Worm (Caenorhabditis elegans) whole organism, L1 larva: Measurements from ENCODE around the gene str-106.

Experiments
- aha-1 ChIP-seq: fragments of 150-350 bp; optimal IDR thresholded peaks from 2 replicates; lab custom pipeline; 2014; ENCODE audit warnings: missing biosample characterization, missing genetic modification characterization
- blmp-1 ChIP-seq: fragments of 150-350 bp; optimal IDR thresholded peaks from 2 replicates; lab custom pipeline; 2014; ENCODE audit warnings: missing biosample characterization, missing genetic modification characterization
- ceh-82 ChIP-seq, 3 experiments: fragments of 150-350 bp in 1 of 3; sonication (generic microtip) in 2 of 3; optimal IDR thresholded peaks; 2 replicates each; lab custom pipeline; 2014 to 2017; ENCODE audit warnings: missing biosample characterization in 3 of 3, missing genetic modification characterization in 3 of 3
- ceh-88 ChIP-seq: fragments of 200-800 bp; sonication (Bioruptor generic); IDR thresholded peaks from 2 replicates; pipeline ENCODE4 v1.3.6; 2022; ENCODE audit warnings: missing genetic modification characterization, missing compliant biosample characterization
- dsc-1 ChIP-seq: sonication (generic microtip); optimal IDR thresholded peaks from 2 replicates; lab custom pipeline; 2016; ENCODE audit warnings: mild to moderate bottlenecking, missing genetic modification characterization, missing compliant biosample characterization
- egl-13 ChIP-seq: sonication (generic microtip); optimal IDR thresholded peaks from 2 replicates; lab custom pipeline; 2016; ENCODE audit warnings: missing genotype, missing genetic modification reagents, missing genetic modification characterization, missing compliant biosample characterization
- ets-5 ChIP-seq: fragments of 200-800 bp; sonication (Bioruptor generic); IDR thresholded peaks from 2 replicates; pipeline ENCODE4 v1.3.6; 2022; ENCODE audit warnings: missing genetic modification characterization, missing compliant biosample characterization
- fkh-4 ChIP-seq: sonication (generic microtip); optimal IDR thresholded peaks from 2 replicates; lab custom pipeline; 2016; ENCODE audit warnings: missing compliant biosample characterization, missing genetic modification characterization, borderline replicate concordance
- fos-1 ChIP-seq: fragments of 150-350 bp; optimal IDR thresholded peaks from 2 replicates; lab custom pipeline; 2014; ENCODE audit warnings: missing biosample characterization, missing genetic modification characterization
- hlh-17 ChIP-seq: fragments of 200-800 bp; sonication (Bioruptor generic); optimal IDR thresholded peaks from 2 replicates; lab custom pipeline; 2018; ENCODE audit warnings: missing genetic modification characterization, mild to moderate bottlenecking, missing compliant biosample characterization, moderate library complexity, borderline replicate concordance
- hlh-4 ChIP-seq: sonication (generic microtip); optimal IDR thresholded peaks from 2 replicates; lab custom pipeline; 2016; ENCODE audit warnings: mild to moderate bottlenecking, missing genetic modification characterization, missing compliant biosample characterization
- hpl-2 ChIP-seq: fragments of 150-350 bp; optimal IDR thresholded peaks from 2 replicates; lab custom pipeline; 2014; ENCODE audit warnings: missing biosample characterization, missing genetic modification reagents, missing genetic modification characterization
- irx-1 ChIP-seq: sonication (generic microtip); optimal IDR thresholded peaks from 2 replicates; lab custom pipeline; 2016; ENCODE audit warnings: missing genetic modification characterization, missing compliant biosample characterization
- jun-1 ChIP-seq: fragments of 150-350 bp; optimal IDR thresholded peaks from 2 replicates; lab custom pipeline; 2014; ENCODE audit warnings: missing biosample characterization, missing genetic modification reagents, missing genetic modification characterization
- lin-15B ChIP-seq: fragments of 150-350 bp; sonication (generic microtip); optimal IDR thresholded peaks from 3 replicates; lab custom pipeline; 2014; ENCODE audit warnings: missing biosample characterization, missing genetic modification characterization
- lin-39 ChIP-seq: fragments of 150-350 bp; optimal IDR thresholded peaks from 2 replicates; lab custom pipeline; 2014; ENCODE audit warnings: missing biosample characterization, missing genetic modification reagents, missing genetic modification characterization
- mab-9 ChIP-seq: fragments of 200-800 bp; sonication (Bioruptor generic); IDR thresholded peaks from 2 replicates; pipeline ENCODE4 v1.3.6; 2022; ENCODE audit warnings: missing genetic modification reagents, missing genetic modification characterization, missing compliant biosample characterization
- nhr-19 ChIP-seq: fragments of 200-800 bp; sonication (Bioruptor generic); conservative IDR thresholded peaks from 2 replicates; pipeline ENCODE4 v1.3.6; 2022; ENCODE audit warnings: missing genetic modification characterization, missing compliant biosample characterization
- nhr-20 ChIP-seq: sonication (generic microtip); optimal IDR thresholded peaks from 2 replicates; lab custom pipeline; 2016; ENCODE audit warnings: mild to moderate bottlenecking, missing genetic modification characterization, missing compliant biosample characterization
- nhr-237 ChIP-seq: fragments of 150-350 bp; optimal IDR thresholded peaks from 2 replicates; lab custom pipeline; 2014; ENCODE audit warnings: missing biosample characterization, missing genetic modification characterization
- nhr-76 ChIP-seq: sonication (generic microtip); optimal IDR thresholded peaks from 2 replicates; lab custom pipeline; 2017; ENCODE audit warnings: missing biosample characterization, missing genetic modification characterization
- nhr-77 ChIP-seq: fragments of 150-350 bp; optimal IDR thresholded peaks from 2 replicates; lab custom pipeline; 2014; ENCODE audit warnings: missing biosample characterization, missing genetic modification characterization
- pqm-1 ChIP-seq: sonication (generic microtip); optimal IDR thresholded peaks from 3 replicates; lab custom pipeline; 2017; ENCODE audit warnings: missing biosample characterization, missing genetic modification characterization
- snu-23 ChIP-seq: sonication (generic microtip); optimal IDR thresholded peaks from 2 replicates; lab custom pipeline; 2016; ENCODE audit warnings: missing genetic modification characterization, missing compliant biosample characterization
- sup-37 ChIP-seq: fragments of 200-800 bp; sonication (Bioruptor generic); optimal IDR thresholded peaks from 2 replicates; lab custom pipeline; 2018; ENCODE audit warnings: mild to moderate bottlenecking, missing genetic modification characterization, missing compliant biosample characterization
- tbx-2 ChIP-seq: sonication (generic microtip); optimal IDR thresholded peaks from 2 replicates; lab custom pipeline; 2016; ENCODE audit warnings: missing genetic modification characterization, missing compliant biosample characterization
- tlp-1 ChIP-seq: fragments of 150-350 bp; optimal IDR thresholded peaks from 2 replicates; lab custom pipeline; 2014; ENCODE audit warnings: missing biosample characterization, missing genetic modification characterization
- unc-30 ChIP-seq: sonication (generic microtip); optimal IDR thresholded peaks from 2 replicates; lab custom pipeline; 2017; ENCODE audit warnings: missing biosample characterization, missing genetic modification characterization
- unc-86 ChIP-seq: sonication (generic microtip); optimal IDR thresholded peaks from 2 replicates; lab custom pipeline; 2016; ENCODE audit warnings: missing genetic modification characterization, missing compliant biosample characterization
- unc-98 ChIP-seq: fragments of 200-800 bp; sonication (Bioruptor generic); IDR thresholded peaks from 2 replicates; pipeline ENCODE4 v1.3.6; 2022; ENCODE audit warnings: missing genetic modification characterization, missing compliant biosample characterization
- vab-15 ChIP-seq: sonication (generic microtip); optimal IDR thresholded peaks from 2 replicates; lab custom pipeline; 2017; ENCODE audit warnings: missing genotype, mild to moderate bottlenecking, missing genetic modification characterization, missing compliant biosample characterization
- ztf-11 ChIP-seq, 2 experiments: sonication (generic microtip); optimal IDR thresholded peaks; 2 replicates each; lab custom pipeline; 2016 to 2017; ENCODE audit warnings: missing genetic modification characterization in 2 of 2, missing biosample characterization in 1 of 2, missing compliant biosample characterization in 1 of 2
- ztf-4 ChIP-seq: fragments of 150-350 bp; optimal IDR thresholded peaks from 2 replicates; lab custom pipeline; 2014; ENCODE audit warnings: missing biosample characterization, missing genetic modification characterization

Gene str-106

DNA sequence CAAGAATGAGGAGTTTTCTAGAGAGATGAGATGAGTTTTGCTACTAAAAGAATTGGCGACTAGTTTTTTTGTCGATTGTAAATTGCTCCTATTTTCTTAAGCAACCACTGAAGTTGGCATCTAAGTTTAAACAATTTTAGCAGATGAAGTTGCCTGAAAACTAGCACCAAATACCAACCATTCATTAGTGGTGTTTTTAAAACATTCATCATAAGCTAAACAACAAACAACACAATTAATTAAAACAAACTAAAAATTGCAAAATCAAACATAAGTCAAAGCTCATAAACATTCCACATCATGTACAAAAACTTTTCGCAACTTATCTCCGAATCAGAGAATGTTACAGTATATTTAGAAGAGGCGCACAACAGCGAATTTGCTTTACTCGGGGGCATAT lies 1.7 kb downstream of the str-106 start, which contains the start of gene srz-13:
Gene srz-13 (plus strand): TSS at position 301 of the 400 bp plus-strand sequence.
- no peak for TF ChIP-seq mab-9
- TF ChIP-seq lin-15B (tag; lab: Kevin White, UChicago), result no peak
- no peak for TF ChIP-seq blmp-1 (tag; lab: Kevin White, UChicago)
- TF ChIP-seq nhr-19 (GFP tag; lab: Robert Waterston, UW), result no peak
- TF ChIP-seq unc-98 (GFP tag; lab: Robert Waterston, UW), result no peak
- no peak for TF ChIP-seq sup-37 (GFP tag; lab: Kevin White, UChicago)
- TF ChIP-seq pqm-1 (tag; lab: Kevin White, UChicago), result no peak

DNA sequence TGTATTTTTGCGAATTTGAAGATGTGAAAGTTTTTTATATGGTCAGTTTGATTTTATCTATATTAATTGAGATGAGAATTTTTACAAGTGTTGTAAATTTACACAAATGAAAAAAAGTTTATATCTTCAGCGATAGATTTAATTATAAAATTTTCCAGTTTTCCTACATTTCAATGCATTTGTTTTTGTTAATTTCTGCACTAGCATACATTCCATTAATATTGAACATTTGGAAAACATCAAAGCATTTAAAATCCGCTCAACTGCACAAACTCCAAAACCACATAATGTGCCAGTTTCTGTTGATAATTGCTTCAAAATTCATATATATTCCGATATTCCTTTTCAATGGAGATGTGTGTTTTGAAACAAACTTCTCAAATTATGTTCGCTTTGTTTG lies 2.5 kb downstream of the str-106 start, which contains the start of gene srh-277:
Gene srh-277 (plus strand): TSS at position 301 of the 400 bp plus-strand sequence.
- no peak for TF ChIP-seq hpl-2 (GFP tag; lab: Kevin White, UChicago)
- TF ChIP-seq blmp-1 (tag; lab: Kevin White, UChicago), result no peak
- TF ChIP-seq hlh-17 (GFP tag; lab: Kevin White, UChicago), result no peak
- no peak for TF ChIP-seq aha-1 (tag; lab: Kevin White, UChicago)
- TF ChIP-seq unc-98 (GFP tag; lab: Robert Waterston, UW), result no peak
- TF ChIP-seq egl-13 (tag; lab: Kevin White, UChicago), result no peak
- TF ChIP-seq fkh-4 (tag; lab: Kevin White, UChicago), result no peak
- no peak for TF ChIP-seq ceh-82 (tag; optimal IDR thresholded peaks at IDR 0.05; lab: Kevin White, UChicago)
- no peak for TF ChIP-seq ceh-88 (GFP tag; lab: Robert Waterston, UW)
- TF ChIP-seq irx-1, result no peak

ce11 chrV:16183357-16183756 lies 2.9 kb downstream of the str-106 start, which contains the start of gene srz-14:
Gene srz-14 (plus strand): TSS chrV:16183657.
- TF ChIP-seq jun-1 (tag; lab: Kevin White, UChicago) (no peak), lin-15B (tag; lab: Kevin White, UChicago) (no peak), ets-5 (GFP tag; lab: Robert Waterston, UW) (no peak)
- TF ChIP-seq, all 84 proteins: peak for 0

DNA sequence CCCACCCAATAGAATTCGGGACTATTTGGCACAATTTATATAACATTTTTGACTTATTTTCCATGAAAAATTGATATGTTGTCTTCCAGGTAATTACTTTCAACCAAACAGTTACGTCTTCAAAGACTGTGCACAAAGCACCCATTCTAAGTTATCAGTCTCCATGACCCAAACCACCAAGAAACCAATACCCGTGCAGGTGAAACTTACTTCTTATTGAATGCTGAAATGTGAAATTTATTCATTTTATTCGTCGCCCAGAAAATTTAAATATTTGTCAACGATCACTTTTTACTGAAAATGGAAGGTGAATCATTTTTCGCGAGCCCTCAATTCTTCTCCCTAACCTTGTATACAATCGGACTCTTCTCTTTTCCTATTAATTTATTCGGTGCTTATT lies 10.0 kb downstream of the str-106 start, which contains the start of gene srh-281:
Gene srh-281 (plus strand): TSS at position 301 of the 400 bp plus-strand sequence.
- TF ChIP-seq unc-86 (tag; lab: Kevin White, UChicago), result no peak
- TF ChIP-seq tbx-2, result no peak
- TF ChIP-seq nhr-237, result no peak
- TF ChIP-seq ztf-11 (tag; optimal IDR thresholded peaks at IDR 0.05; lab: Kevin White, UChicago), result no peak
- no peak for TF ChIP-seq unc-30 (tag; lab: Kevin White, UChicago)
- no peak for TF ChIP-seq ztf-4 (tag; lab: Kevin White, UChicago)
- no peak for TF ChIP-seq dsc-1 (tag; lab: Kevin White, UChicago)

DNA sequence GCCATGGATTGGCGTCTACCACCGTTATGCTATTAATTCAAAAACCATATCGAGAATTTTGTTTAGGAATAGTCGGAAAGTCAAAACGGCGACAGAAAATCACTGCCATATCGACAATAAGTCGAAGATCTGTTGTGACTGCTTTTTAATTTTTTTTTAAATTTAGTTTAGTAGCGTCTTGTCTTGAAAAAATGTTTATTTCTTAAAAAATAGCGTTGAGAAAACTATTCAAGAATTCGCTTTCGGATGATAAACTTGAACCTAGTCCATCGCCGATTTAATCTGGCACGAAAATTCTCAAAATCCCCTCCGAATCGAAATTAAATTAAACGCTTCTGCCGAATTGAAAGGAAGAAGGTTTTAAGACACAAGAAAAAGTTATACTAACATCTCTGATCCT lies 11.7 kb downstream of the str-106 start, which contains the start of gene srh-279:
Gene srh-279 (plus strand): TSS at position 301 of the 400 bp plus-strand sequence.
- TF ChIP-seq vab-15 (tag; lab: Kevin White, UChicago) (no peak), hlh-4 (tag; lab: Kevin White, UChicago) (no peak), jun-1 (tag; lab: Kevin White, UChicago) (no peak), nhr-20 (no peak), tlp-1 (no peak), nhr-77 (tag; lab: Kevin White, UChicago) (no peak), nhr-76 (tag; lab: Kevin White, UChicago) (no peak), hlh-17 (GFP tag; lab: Kevin White, UChicago) (no peak), snu-23 (GFP tag; lab: Kevin White, UChicago) (no peak), lin-39 (tag; lab: Kevin White, UChicago) (no peak), fos-1 (tag; lab: Kevin White, UChicago) (no peak)
